Worm (Caenorhabditis elegans) whole organism, early embryonic: ENCODE data around the gene F53B1.2.

Source experiments
- B0310.2 ChIP-seq: sonication (generic microtip); optimal IDR thresholded peaks from 2 replicates; lab custom pipeline; 2016; ENCODE audit warnings: mild to moderate bottlenecking, missing genetic modification characterization, missing compliant biosample characterization
- F13C5.2 ChIP-seq: sonication (generic microtip); optimal IDR thresholded peaks from 2 replicates; lab custom pipeline; 2017; ENCODE audit warnings: mild to moderate bottlenecking, missing genetic modification characterization, inconsistent platforms, missing compliant biosample characterization
- aly-1 ChIP-seq: sonication (generic microtip); optimal IDR thresholded peaks from 2 replicates; lab custom pipeline; 2016; ENCODE audit warnings: missing genetic modification characterization, missing compliant biosample characterization
- ama-1 ChIP-seq: fragments of 150-350 bp; optimal IDR thresholded peaks from 2 replicates; lab custom pipeline; 2014
- ceh-13 ChIP-seq: fragments of 200-800 bp; sonication (Bioruptor generic); optimal IDR thresholded peaks from 2 replicates; lab custom pipeline; 2018; ENCODE audit warnings: mild to moderate bottlenecking, missing genetic modification characterization, missing compliant biosample characterization
- ceh-36 ChIP-seq: sonication (generic microtip); optimal IDR thresholded peaks from 2 replicates; lab custom pipeline; 2016; ENCODE audit warnings: missing genetic modification characterization, inconsistent platforms, missing compliant biosample characterization
- ets-7 ChIP-seq: sonication (generic microtip); optimal IDR thresholded peaks from 2 replicates; lab custom pipeline; 2016; ENCODE audit warnings: missing genotype, missing genetic modification characterization, missing compliant biosample characterization
- flt-1 ChIP-seq: fragments of 200-800 bp; sonication (Bioruptor generic); IDR thresholded peaks from 2 replicates; pipeline ENCODE4 v1.3.6; 2022; ENCODE audit warnings: missing genetic modification characterization, missing compliant biosample characterization
- hmbx-1 ChIP-seq: sonication (generic microtip); optimal IDR thresholded peaks from 2 replicates; lab custom pipeline; 2016; ENCODE audit warnings: mild to moderate bottlenecking, missing genetic modification characterization, missing compliant biosample characterization
- hmg-4 ChIP-seq: fragments of 200-800 bp; sonication (Bioruptor generic); optimal IDR thresholded peaks from 2 replicates; lab custom pipeline; 2018; ENCODE audit warnings: mild to moderate bottlenecking, missing genetic modification characterization, missing compliant biosample characterization
- hnd-1 ChIP-seq: sonication (generic microtip); optimal IDR thresholded peaks from 2 replicates; lab custom pipeline; 2016; ENCODE audit warnings: missing genetic modification characterization, missing compliant biosample characterization
- pes-1 ChIP-seq: fragments of 200-800 bp; sonication (Bioruptor generic); IDR thresholded peaks from 2 replicates; pipeline ENCODE4 v1.3.6; 2022; ENCODE audit warnings: missing genetic modification reagents, missing genetic modification characterization, missing compliant biosample characterization
- scrt-1 ChIP-seq: fragments of 200-800 bp; sonication (Bioruptor generic); IDR thresholded peaks from 2 replicates; pipeline ENCODE4 v1.3.6; 2022; ENCODE audit warnings: missing genetic modification characterization, missing compliant biosample characterization
- sea-1 ChIP-seq: fragments of 200-800 bp; sonication (Bioruptor generic); conservative IDR thresholded peaks from 2 replicates; pipeline ENCODE4 v1.3.6; 2022; ENCODE audit warnings: missing genetic modification characterization, missing compliant biosample characterization
- tbx-11 ChIP-seq: fragments of 200-800 bp; sonication (Bioruptor generic); IDR thresholded peaks from 2 replicates; pipeline ENCODE4 v1.3.6; 2022; ENCODE audit warnings: missing genetic modification characterization, missing compliant biosample characterization
- tbx-37 ChIP-seq: fragments of 200-800 bp; sonication (Bioruptor generic); conservative IDR thresholded peaks from 2 replicates; pipeline ENCODE4 v1.3.6; 2022; ENCODE audit warnings: missing genetic modification reagents, missing genetic modification characterization, missing compliant biosample characterization
- tra-4 ChIP-seq: sonication (generic microtip); optimal IDR thresholded peaks from 2 replicates; lab custom pipeline; 2017; ENCODE audit warnings: missing genetic modification characterization, missing compliant biosample characterization

F53B1.2 gene

DNA sequence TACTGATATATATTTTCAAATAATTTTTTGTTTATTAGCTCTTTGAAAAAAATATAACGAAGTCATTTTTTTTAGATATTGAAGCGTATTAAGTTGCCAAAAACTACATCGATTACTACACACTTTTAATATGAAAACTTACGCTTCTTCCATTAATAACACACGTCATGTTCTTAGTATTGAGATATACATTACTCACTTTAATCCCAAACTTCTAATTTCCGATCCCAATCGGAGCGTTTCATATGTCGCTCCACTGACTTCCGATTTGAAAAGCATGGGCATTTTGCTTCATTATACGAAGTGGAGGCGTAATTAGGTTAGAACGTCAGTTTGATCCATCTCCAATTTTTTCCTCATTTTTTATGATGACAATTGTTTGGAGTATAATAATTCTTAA lies 30.0 kb upstream of the F53B1.2 start:
- TF ChIP-seq aly-1 (tag; lab: Kevin White, UChicago) (no peak), hmbx-1 (tag; lab: Kevin White, UChicago) (no peak), B0310.2 (tag; lab: Kevin White, UChicago) (no peak), tra-4 (tag; lab: Kevin White, UChicago) (no peak), ets-7 (no peak), sea-1 (no peak)

DNA sequence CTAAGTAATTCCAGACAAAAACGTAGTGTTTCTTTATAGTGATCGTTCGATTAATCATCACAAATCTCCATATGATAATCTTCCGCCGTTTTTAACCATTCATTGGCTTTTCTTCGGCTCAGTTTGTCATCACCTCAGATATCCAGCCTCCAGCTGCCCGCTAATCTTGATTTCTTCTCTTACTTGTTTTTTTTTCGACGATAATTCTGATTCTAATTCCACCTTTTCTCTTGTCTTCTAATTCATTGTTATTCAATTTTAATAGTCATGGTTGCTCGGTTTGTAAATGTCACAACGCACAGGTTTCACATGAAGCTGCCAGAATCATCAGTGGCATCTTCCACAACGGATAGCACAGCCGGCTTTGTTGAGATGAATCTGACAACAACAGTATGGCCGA lies 29.2 kb upstream of the F53B1.2 start, which contains the start of gene F49H12.4:
TSS of gene F49H12.4 (plus strand) at position 301 of the 400 bp plus-strand sequence.
- TF ChIP-seq B0310.2 (tag; lab: Kevin White, UChicago): no peak
- no peak for TF ChIP-seq tra-4 (tag; lab: Kevin White, UChicago)
- TF ChIP-seq hnd-1 (tag; lab: Kevin White, UChicago): no peak
- TF ChIP-seq pes-1 (GFP tag; lab: Robert Waterston, UW): no peak
- TF ChIP-seq tbx-37 (GFP tag; lab: Robert Waterston, UW): no peak
- TF ChIP-seq F13C5.2: no peak
- TF ChIP-seq scrt-1 (GFP tag; lab: Robert Waterston, UW): no peak
- TF ChIP-seq tbx-11 (GFP tag; lab: Robert Waterston, UW): no peak

ce11 chrX:2084019-2084418 lies 24.8 kb upstream of the F53B1.2 start, which contains the start of gene F49H12.3:
TSS of gene F49H12.3 (plus strand) at chrX:2084375.
- TF ChIP-seq hnd-1 (tag; lab: Kevin White, UChicago): no peak
- TF ChIP-seq B0310.2 (tag; lab: Kevin White, UChicago): no peak
- TF ChIP-seq aly-1 (tag; lab: Kevin White, UChicago): no peak
- no peak for TF ChIP-seq ama-1 (lab: Kevin White, UChicago)
- no peak for TF ChIP-seq sea-1
- TF ChIP-seq ceh-13 (GFP tag; lab: Kevin White, UChicago): no peak
- no peak for TF ChIP-seq hmg-4 (GFP tag; lab: Kevin White, UChicago)
- TF ChIP-seq ets-7: no peak
- TF ChIP-seq scrt-1 (GFP tag; lab: Robert Waterston, UW): no peak

DNA sequence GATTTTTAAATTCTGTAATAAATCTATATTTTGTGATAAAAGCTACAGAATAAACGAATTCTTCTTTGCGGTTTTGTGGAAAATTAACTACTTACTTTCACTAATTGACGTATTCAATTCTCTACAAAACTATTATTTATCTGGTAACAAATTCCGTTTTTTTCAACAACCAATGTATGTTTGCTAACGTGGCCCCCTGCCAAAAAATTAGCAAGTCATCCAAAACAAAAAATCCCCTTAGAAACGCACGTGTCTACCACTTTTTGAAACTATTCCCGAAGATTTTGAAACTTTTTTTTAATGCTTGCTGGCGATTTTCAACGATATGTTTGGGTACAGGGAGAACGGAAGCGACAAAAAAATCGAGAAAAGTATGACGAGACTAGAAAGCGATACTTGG lies 23.8 kb upstream of the F53B1.2 start, which contains the start of gene F49H12.2:
TSS of gene F49H12.2 (plus strand) at position 301 of the 400 bp plus-strand sequence.
- no peak for TF ChIP-seq ceh-36 (tag; lab: Kevin White, UChicago)

DNA sequence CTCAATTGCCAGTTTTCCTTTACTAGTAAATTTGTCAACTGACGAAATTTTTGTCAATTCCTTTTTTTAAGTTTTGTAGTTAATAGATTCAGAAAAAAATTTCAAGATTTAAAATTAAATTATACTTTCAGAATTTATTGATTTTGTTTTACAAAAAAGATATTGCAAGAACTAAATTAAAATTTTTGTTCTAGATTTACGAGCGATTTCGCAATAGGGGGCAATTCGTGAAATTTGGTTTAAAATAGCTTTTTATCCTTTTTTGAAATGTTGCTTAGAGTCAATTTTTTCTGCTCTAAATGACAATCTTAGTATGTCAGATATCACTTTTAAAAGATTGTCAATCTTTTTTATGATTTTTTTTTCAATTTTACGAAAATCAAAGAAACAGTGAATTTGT lies 23.3 kb upstream of the F53B1.2 start:
- TF ChIP-seq tbx-11 (GFP tag; lab: Robert Waterston, UW) (no peak), tra-4 (tag; lab: Kevin White, UChicago) (no peak), F13C5.2 (no peak), ceh-36 (tag; lab: Kevin White, UChicago) (no peak), ama-1 (lab: Kevin White, UChicago) (no peak), hnd-1 (tag; lab: Kevin White, UChicago) (no peak), tbx-37 (GFP tag; lab: Robert Waterston, UW) (no peak), ceh-13 (GFP tag; lab: Kevin White, UChicago) (no peak), ets-7 (no peak), sea-1 (no peak), pes-1 (GFP tag; lab: Robert Waterston, UW) (no peak), aly-1 (tag; lab: Kevin White, UChicago) (no peak), flt-1 (GFP tag; lab: Robert Waterston, UW) (no peak)

DNA sequence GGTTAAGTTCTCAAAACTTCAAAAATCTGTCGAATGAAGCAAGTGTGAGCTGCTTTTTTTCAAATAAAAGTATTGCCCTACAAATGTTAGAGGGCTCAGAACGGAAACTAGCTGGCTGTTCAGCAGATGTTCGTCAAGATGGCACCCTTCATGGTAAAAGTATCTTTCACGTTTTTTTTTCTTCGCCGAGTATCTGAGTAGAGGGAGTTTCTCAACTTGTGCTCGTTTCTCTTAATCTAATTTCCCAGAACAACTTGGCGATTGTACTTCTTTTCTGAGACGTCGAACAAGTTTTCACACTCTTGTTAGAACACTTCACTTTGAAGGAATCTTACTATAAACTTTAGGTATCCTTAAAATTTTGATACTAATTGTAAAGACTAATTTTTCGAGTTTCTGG lies 21.1 kb upstream of the F53B1.2 start:
- TF ChIP-seq hnd-1 (tag; lab: Kevin White, UChicago): no peak
- TF ChIP-seq flt-1 (GFP tag; lab: Robert Waterston, UW): no peak
- TF ChIP-seq tbx-37 (GFP tag; lab: Robert Waterston, UW): no peak
- TF ChIP-seq ets-7: no peak
- no peak for TF ChIP-seq ama-1 (lab: Kevin White, UChicago)
- no peak for TF ChIP-seq B0310.2 (tag; lab: Kevin White, UChicago)
- no peak for TF ChIP-seq hmbx-1 (tag; lab: Kevin White, UChicago)
- TF ChIP-seq tbx-11 (GFP tag; lab: Robert Waterston, UW): no peak
- no peak for TF ChIP-seq sea-1
- no peak for TF ChIP-seq pes-1 (GFP tag; lab: Robert Waterston, UW)
- no peak for TF ChIP-seq scrt-1 (GFP tag; lab: Robert Waterston, UW)
- no peak for TF ChIP-seq ceh-36 (tag; lab: Kevin White, UChicago)
- no peak for TF ChIP-seq ceh-13 (GFP tag; lab: Kevin White, UChicago)
- no peak for TF ChIP-seq hmg-4 (GFP tag; lab: Kevin White, UChicago)
- no peak for TF ChIP-seq aly-1 (tag; lab: Kevin White, UChicago)
- no peak for TF ChIP-seq tra-4 (tag; lab: Kevin White, UChicago)
- TF ChIP-seq F13C5.2: no peak

DNA sequence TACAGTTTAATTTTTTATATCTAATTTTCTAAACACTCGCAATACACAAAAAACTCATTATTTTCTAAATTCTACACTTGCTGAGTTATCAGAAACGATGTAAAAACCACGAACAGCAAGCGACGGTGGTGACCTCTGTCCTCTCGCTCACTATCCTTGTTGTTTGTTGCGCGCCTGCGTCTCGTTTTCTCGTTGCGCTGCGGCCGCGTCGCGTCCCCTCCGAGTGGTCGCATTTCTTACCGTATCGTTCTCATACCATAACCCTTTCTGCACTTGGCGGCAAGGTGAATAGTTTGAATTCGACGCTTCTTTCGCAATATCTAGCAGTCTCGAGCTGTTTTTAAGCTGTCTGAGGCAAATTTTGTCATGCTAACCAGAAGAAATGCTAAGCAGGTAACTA lies 19.3 kb upstream of the F53B1.2 start, which contains the start of gene lsy-2:
TSS of gene lsy-2 (plus strand) at position 271 of the 400 bp plus-strand sequence.
- TF ChIP-seq hmg-4 (GFP tag; lab: Kevin White, UChicago) (no peak), tbx-11 (GFP tag; lab: Robert Waterston, UW) (no peak), hnd-1 (tag; lab: Kevin White, UChicago) (no peak), B0310.2 (tag; lab: Kevin White, UChicago) (no peak), pes-1 (GFP tag; lab: Robert Waterston, UW) (no peak), tbx-37 (GFP tag; lab: Robert Waterston, UW) (no peak), ceh-36 (tag; lab: Kevin White, UChicago) (no peak), scrt-1 (GFP tag; lab: Robert Waterston, UW) (no peak), flt-1 (GFP tag; lab: Robert Waterston, UW) (no peak), sea-1 (no peak), ama-1 (lab: Kevin White, UChicago) (no peak), ceh-13 (GFP tag; lab: Kevin White, UChicago) (no peak), ets-7 (no peak), tra-4 (tag; lab: Kevin White, UChicago) (no peak), hmbx-1 (tag; lab: Kevin White, UChicago) (no peak)
